Fruit fly (Drosophila melanogaster): Measurements from ENCODE around the gene Trim9.

The Trim9 gene

dm6 chr2L:10510088-10510487 lies 34.6 kb upstream of the Trim9 start, which contains the start of gene CG7384:
TSS of gene CG7384 (minus strand) at chr2L:10510453.
- no peak for TF ChIP-seq Myc (optimal IDR thresholded peaks at IDR 0.05)
- TF ChIP-seq psq (optimal IDR thresholded peaks at IDR 0.05): no peak
- no peak for TF ChIP-seq ttk (optimal IDR thresholded peaks at IDR 0.05)
- no peak for TF ChIP-seq insv (optimal IDR thresholded peaks at IDR 0.05)
- no peak for TF ChIP-seq Sin3A (optimal IDR thresholded peaks at IDR 0.05)
- no peak for TF ChIP-seq h (optimal IDR thresholded peaks at IDR 0.05)

- no peak for TF ChIP-seq Sin3A (optimal IDR thresholded peaks at IDR 0.05)
- TF ChIP-seq insv (optimal IDR thresholded peaks at IDR 0.05): no peak
- no peak for TF ChIP-seq h (optimal IDR thresholded peaks at IDR 0.05)
- TF ChIP-seq Myc (optimal IDR thresholded peaks at IDR 0.05): no peak
- TF ChIP-seq ttk (optimal IDR thresholded peaks at IDR 0.05): no peak
- TF ChIP-seq psq (optimal IDR thresholded peaks at IDR 0.05): no peak
Observed at dm6 chr2L:10510843-10511242, 33.8 kb upstream of the Trim9 start.

DNA sequence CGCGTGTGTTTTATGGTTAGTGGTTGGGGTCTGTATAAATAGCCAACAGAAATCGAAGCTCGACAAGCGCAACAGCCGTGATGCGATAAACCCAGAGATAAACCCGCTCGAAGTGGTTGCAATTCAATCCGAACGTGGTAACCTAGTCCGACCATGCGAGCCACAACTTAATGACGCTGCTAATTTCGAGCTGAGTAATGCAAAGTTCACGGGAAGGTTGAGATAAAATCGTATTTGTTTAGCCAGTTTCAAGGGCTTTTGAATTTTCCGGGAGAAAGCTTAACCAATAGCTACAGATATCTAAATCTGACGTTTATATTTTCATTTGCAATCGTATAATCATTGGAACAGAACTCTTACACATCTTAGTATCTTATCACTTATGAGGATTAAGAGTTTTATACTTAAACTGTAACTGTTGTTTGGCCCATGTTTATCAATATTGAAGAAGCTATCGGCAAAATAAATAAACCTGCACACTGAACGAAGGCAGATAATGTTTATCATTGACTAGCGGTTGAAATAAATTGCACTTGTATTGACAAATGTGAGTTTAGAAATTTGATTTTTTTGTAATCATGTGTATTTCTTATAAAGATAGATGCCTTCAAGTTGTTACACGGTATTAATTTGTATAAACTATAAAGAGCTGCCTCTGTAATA lies 30.7 kb upstream of the Trim9 start:
- TF ChIP-seq Sin3A (optimal IDR thresholded peaks at IDR 0.05) (no peak), ttk (optimal IDR thresholded peaks at IDR 0.05) (no peak), h (optimal IDR thresholded peaks at IDR 0.05) (no peak), psq (optimal IDR thresholded peaks at IDR 0.05) (no peak), Myc (optimal IDR thresholded peaks at IDR 0.05) (no peak)

dm6 chr2L:10514586-10515137 lies 30.0 kb upstream of the Trim9 start:
- no peak for TF ChIP-seq insv (optimal IDR thresholded peaks at IDR 0.05)

DNA sequence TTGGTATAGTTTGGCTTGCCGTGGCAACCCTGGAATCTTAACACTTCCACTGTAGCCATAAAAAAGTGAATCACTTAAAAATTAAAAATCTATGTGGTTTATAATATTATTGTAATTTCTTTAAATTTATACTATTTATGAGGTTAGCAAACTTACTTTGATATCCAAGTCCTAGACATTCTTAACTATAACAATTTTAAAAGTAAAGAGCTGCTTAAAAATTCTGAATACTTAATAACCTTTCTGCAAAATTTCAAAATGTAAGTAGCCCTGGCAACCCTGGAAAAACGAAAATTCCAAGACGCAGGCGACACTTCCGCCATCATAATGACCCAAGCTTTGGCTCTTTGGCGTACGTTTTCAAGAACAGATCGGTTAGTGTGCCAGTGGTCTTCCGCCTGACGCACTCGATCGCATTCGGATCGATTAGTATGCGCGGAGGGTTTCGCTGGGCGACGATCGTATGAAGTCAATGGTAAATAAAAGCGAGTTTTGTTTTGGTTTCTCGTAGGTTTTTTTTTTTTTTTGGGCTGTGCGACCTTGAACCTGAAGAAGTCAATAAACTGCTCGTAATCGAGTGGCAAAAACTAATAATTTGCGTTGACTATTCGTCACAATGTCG lies 29.0 kb upstream of the Trim9 start:
- TF ChIP-seq h (optimal IDR thresholded peaks at IDR 0.05) (no peak), ttk (optimal IDR thresholded peaks at IDR 0.05) (no peak), insv (optimal IDR thresholded peaks at IDR 0.05) (no peak), Sin3A (optimal IDR thresholded peaks at IDR 0.05) (no peak), psq (optimal IDR thresholded peaks at IDR 0.05) (no peak), Myc (optimal IDR thresholded peaks at IDR 0.05) (no peak)

- TF ChIP-seq Myc (optimal IDR thresholded peaks at IDR 0.05) (no peak), ttk (optimal IDR thresholded peaks at IDR 0.05) (no peak), Sin3A (optimal IDR thresholded peaks at IDR 0.05) (no peak), psq (optimal IDR thresholded peaks at IDR 0.05) (no peak), insv (optimal IDR thresholded peaks at IDR 0.05) (no peak), h (optimal IDR thresholded peaks at IDR 0.05) (no peak)
Observed at dm6 chr2L:10516470-10517048, 28.1 kb upstream of the Trim9 start.

DNA sequence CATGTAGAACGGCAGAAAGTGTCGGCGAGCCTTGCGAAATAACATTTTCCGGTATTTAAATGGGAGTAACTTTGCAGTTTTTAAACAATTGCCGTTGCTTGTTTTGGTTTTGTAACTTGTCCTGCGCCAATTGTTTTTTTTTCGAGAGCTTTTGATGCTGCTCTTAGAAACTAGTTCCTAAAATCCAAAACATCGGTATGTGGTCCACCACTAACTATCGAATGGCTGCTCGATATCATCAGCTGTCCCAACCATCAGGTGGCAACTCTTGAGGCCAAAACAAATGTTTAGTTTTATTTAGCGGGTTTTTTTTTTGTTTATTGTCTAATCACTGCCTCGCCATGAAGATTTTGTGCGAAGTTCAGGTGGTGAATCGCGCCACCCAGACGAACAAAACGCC lies 27.6 kb upstream of the Trim9 start, which contains the start of the genes Fatp1 and Lrr47:
Fatp1 (minus strand) TSS at position 134 of the 400 bp plus-strand sequence.
Lrr47 (plus strand) TSS at position 251 of the 400 bp plus-strand sequence.
- TF ChIP-seq ttk (optimal IDR thresholded peaks at IDR 0.05): no peak
- TF ChIP-seq Myc (optimal IDR thresholded peaks at IDR 0.05): no peak
- TF ChIP-seq Sin3A (optimal IDR thresholded peaks at IDR 0.05): no peak
- no peak for TF ChIP-seq psq (optimal IDR thresholded peaks at IDR 0.05)
- no peak for TF ChIP-seq h (optimal IDR thresholded peaks at IDR 0.05)
- TF ChIP-seq insv (optimal IDR thresholded peaks at IDR 0.05): no peak

dm6 chr2L:10519225-10519624 lies 25.5 kb upstream of the Trim9 start:
- TF ChIP-seq h (optimal IDR thresholded peaks at IDR 0.05): no peak
- no peak for TF ChIP-seq ttk (optimal IDR thresholded peaks at IDR 0.05)
- no peak for TF ChIP-seq insv (optimal IDR thresholded peaks at IDR 0.05)
- no peak for TF ChIP-seq Myc (optimal IDR thresholded peaks at IDR 0.05)
- TF ChIP-seq Sin3A (optimal IDR thresholded peaks at IDR 0.05): no peak
- no peak for TF ChIP-seq psq (optimal IDR thresholded peaks at IDR 0.05)

DNA sequence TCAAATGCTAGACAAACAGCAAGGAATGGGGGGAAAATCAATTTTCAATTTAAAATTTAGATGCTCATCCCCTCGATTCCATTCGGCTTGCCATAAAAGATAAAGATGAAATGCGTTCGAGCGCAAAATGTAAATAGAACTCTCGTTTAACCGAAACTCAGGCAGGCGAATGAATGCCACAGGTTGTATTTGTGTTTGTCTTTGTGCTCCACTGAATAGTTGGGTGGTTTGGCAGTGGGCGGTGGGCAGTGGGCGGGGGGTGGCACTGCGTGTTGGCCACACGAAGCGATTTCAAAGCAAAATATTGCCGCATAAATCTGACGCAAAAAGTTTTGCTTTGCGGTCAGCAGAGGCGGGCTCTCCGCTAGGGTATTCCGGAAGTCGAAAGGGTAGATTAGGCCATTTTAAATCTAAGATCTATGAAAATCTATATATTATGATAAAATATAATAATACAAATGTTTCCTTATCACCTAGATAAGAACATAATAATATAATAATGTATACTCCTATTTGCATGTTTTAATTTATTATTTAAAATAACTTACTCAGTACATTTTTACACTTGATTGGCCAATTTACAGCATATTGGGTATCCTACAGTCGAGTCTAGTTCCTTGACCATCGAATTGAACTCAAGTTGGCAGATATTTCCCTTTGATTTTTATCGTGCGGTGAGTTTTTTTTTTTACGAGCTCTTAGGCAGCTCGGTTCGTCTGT lies 22.3 kb upstream of the Trim9 start:
- TF ChIP-seq insv (optimal IDR thresholded peaks at IDR 0.05): no peak
- no peak for TF ChIP-seq Sin3A (optimal IDR thresholded peaks at IDR 0.05)
- TF ChIP-seq psq (optimal IDR thresholded peaks at IDR 0.05): no peak
- TF ChIP-seq ttk (optimal IDR thresholded peaks at IDR 0.05): no peak
- TF ChIP-seq h (optimal IDR thresholded peaks at IDR 0.05): no peak
- no peak for TF ChIP-seq Myc (optimal IDR thresholded peaks at IDR 0.05)

- TF ChIP-seq insv (optimal IDR thresholded peaks at IDR 0.05): no peak
- TF ChIP-seq h (optimal IDR thresholded peaks at IDR 0.05): no peak
- TF ChIP-seq Myc (optimal IDR thresholded peaks at IDR 0.05): no peak
- TF ChIP-seq ttk (optimal IDR thresholded peaks at IDR 0.05): no peak
- TF ChIP-seq Sin3A (optimal IDR thresholded peaks at IDR 0.05): no peak
- no peak for TF ChIP-seq psq (optimal IDR thresholded peaks at IDR 0.05)
Observed at dm6 chr2L:10526953-10527584, 17.6 kb upstream of the Trim9 start, which contains the start of gene Lip4. TSS of gene Lip4 (plus strand) at chr2L:10527572.

- TF ChIP-seq insv (optimal IDR thresholded peaks at IDR 0.05) (no peak), ttk (optimal IDR thresholded peaks at IDR 0.05) (no peak), Myc (optimal IDR thresholded peaks at IDR 0.05) (no peak), psq (optimal IDR thresholded peaks at IDR 0.05) (no peak), h (optimal IDR thresholded peaks at IDR 0.05) (no peak), Sin3A (optimal IDR thresholded peaks at IDR 0.05) (no peak)
Observed at dm6 chr2L:10528984-10529383, 15.7 kb upstream of the Trim9 start.
